Fruit fly (Drosophila melanogaster) whole organism, embryonic: ENCODE data around the gene Dh44.

ENCODE experiments used
- Asciz ChIP-seq: fragments of 200-800 bp; sonication (Bioruptor generic); optimal IDR thresholded peaks from 2 replicates; lab custom pipeline; 2017; ENCODE audit warnings: missing biosample characterization, mild to moderate bottlenecking, missing genetic modification characterization, missing genetic modification reagents
- Awh ChIP-seq: fragments of 200-800 bp; sonication (Bioruptor generic); IDR thresholded peaks from 2 replicates; pipeline ENCODE4, ENCODE4 v1.3.6; 2022; ENCODE audit warnings: missing biosample characterization, missing genetic modification characterization
- CG10543 ChIP-seq: fragments of 200-800 bp; sonication (Bioruptor generic); optimal IDR thresholded peaks from 3 replicates; lab custom pipeline; 2017; ENCODE audit warnings: missing biosample characterization, mild to moderate bottlenecking, missing genetic modification characterization, moderate library complexity
- CG10979 ChIP-seq: fragments of 200-800 bp; sonication (Bioruptor generic); optimal IDR thresholded peaks from 2 replicates; lab custom pipeline; 2018; ENCODE audit warnings: missing biosample characterization, mild to moderate bottlenecking, missing genetic modification characterization, moderate library complexity
- CG12155 ChIP-seq: fragments of 200-800 bp; sonication (Bioruptor generic); optimal IDR thresholded peaks from 3 replicates; lab custom pipeline; 2016; ENCODE audit warnings: missing biosample characterization, missing genetic modification characterization
- CG13775 ChIP-seq: fragments of 200-800 bp; sonication (Bioruptor generic); optimal IDR thresholded peaks from 3 replicates; lab custom pipeline; 2017; ENCODE audit warnings: missing biosample characterization, mild to moderate bottlenecking, missing genetic modification characterization
- CG14667 ChIP-seq: fragments of 200-800 bp; sonication (Bioruptor generic); IDR thresholded peaks from 2 replicates; pipeline ENCODE4 v1.3.6; 2022; ENCODE audit warnings: missing biosample characterization, missing genetic modification characterization
- CG15011 ChIP-seq: fragments of 200-800 bp; sonication (Bioruptor generic); optimal IDR thresholded peaks from 3 replicates; lab custom pipeline; 2018; ENCODE audit warnings: missing biosample characterization, mild to moderate bottlenecking, missing genetic modification characterization
- CG17568 ChIP-seq: fragments of 200-800 bp; sonication (Bioruptor generic); optimal IDR thresholded peaks from 2 replicates; lab custom pipeline; 2018; ENCODE audit warnings: missing biosample characterization, mild to moderate bottlenecking, missing genetic modification characterization, moderate library complexity
- CG2712 ChIP-seq: fragments of 200-800 bp; optimal IDR thresholded peaks from 3 replicates; lab custom pipeline; 2019; ENCODE audit warnings: missing biosample characterization, mild to moderate bottlenecking, missing genetic modification characterization, moderate library complexity
- CG31441 ChIP-seq: fragments of 200-800 bp; sonication (Bioruptor generic); IDR thresholded peaks from 2 replicates; pipeline ENCODE4 v1.3.6; 2022; ENCODE audit warnings: missing biosample characterization, missing genetic modification characterization
- CG32772 ChIP-seq: fragments of 200-800 bp; sonication (Bioruptor generic); IDR thresholded peaks from 2 replicates; pipeline ENCODE4 v1.3.6; 2022; ENCODE audit warnings: missing biosample characterization, missing genetic modification characterization
- CG3281 ChIP-seq: fragments of 200-800 bp; sonication (Bioruptor generic); optimal IDR thresholded peaks from 3 replicates; lab custom pipeline; 2017; ENCODE audit warnings: missing biosample characterization, mild to moderate bottlenecking, missing genetic modification characterization
- CG34224 ChIP-seq: fragments of 200-800 bp; sonication (Bioruptor generic); IDR thresholded peaks from 3 replicates; pipeline ENCODE4 v1.3.6; 2022; ENCODE audit warnings: missing biosample characterization, missing genetic modification characterization; ENCODE audit not compliant: partially characterized antibody
- CG3726 ChIP-seq: fragments of 200-800 bp; sonication (Bioruptor generic); IDR thresholded peaks from 3 replicates; pipeline ENCODE4, ENCODE4 v1.3.6; 2022; ENCODE audit warnings: missing biosample characterization, missing genetic modification characterization
- CG4360 ChIP-seq: fragments of 200-800 bp; sonication (Bioruptor generic); IDR thresholded peaks from 2 replicates; pipeline ENCODE4 v1.3.6; 2022; ENCODE audit warnings: missing biosample characterization, missing genetic modification characterization
- CG43689 ChIP-seq: fragments of 200-800 bp; sonication (Bioruptor generic); IDR thresholded peaks from 2 replicates; pipeline ENCODE4 v1.3.6; 2022; ENCODE audit warnings: missing biosample characterization, missing genetic modification characterization
- CG6254 ChIP-seq: fragments of 200-800 bp; sonication (Bioruptor generic); optimal IDR thresholded peaks from 3 replicates; lab custom pipeline; 2017; ENCODE audit warnings: mild to moderate bottlenecking, missing biosample characterization, missing genetic modification reagents, missing genetic modification characterization
- CG8765 ChIP-seq: fragments of 200-800 bp; sonication (Bioruptor generic); IDR thresholded peaks from 2 replicates; pipeline ENCODE4 v1.3.6; 2022; ENCODE audit warnings: missing biosample characterization, missing genetic modification characterization
- D19B ChIP-seq: fragments of 200-800 bp; sonication (Bioruptor generic); optimal IDR thresholded peaks from 2 replicates; lab custom pipeline; 2017; ENCODE audit warnings: missing biosample characterization, mild to moderate bottlenecking, missing genetic modification characterization
- Dad ChIP-seq: fragments of 200-800 bp; sonication (Bioruptor generic); optimal IDR thresholded peaks from 3 replicates; lab custom pipeline; 2016; ENCODE audit warnings: missing biosample characterization, missing genetic modification characterization
- Dbx ChIP-seq: fragments of 200-800 bp; sonication (Bioruptor generic); IDR thresholded peaks from 3 replicates; pipeline ENCODE4 v1.3.6; 2022; ENCODE audit warnings: missing biosample characterization, missing genetic modification characterization
- Gsc ChIP-seq: fragments of 200-800 bp; sonication (Bioruptor generic); IDR thresholded peaks from 2 replicates; pipeline ENCODE4 v1.3.6; 2022; ENCODE audit warnings: missing biosample characterization, missing genetic modification characterization
- HHEX ChIP-seq: fragments of 200-800 bp; sonication (Bioruptor generic); optimal IDR thresholded peaks from 3 replicates; lab custom pipeline; 2017; ENCODE audit warnings: missing biosample characterization, mild to moderate bottlenecking, missing genetic modification characterization, missing genetic modification reagents
- Kr ChIP-seq: fragments of 200-800 bp; sonication (Bioruptor generic); optimal IDR thresholded peaks from 2 replicates; lab custom pipeline; 2017; ENCODE audit warnings: missing biosample characterization, mild to moderate bottlenecking, missing genetic modification characterization
- Lim3 ChIP-seq: fragments of 200-800 bp; sonication (Bioruptor generic); IDR thresholded peaks from 2 replicates; pipeline ENCODE4 v1.3.6; 2022; ENCODE audit warnings: missing biosample characterization, missing genetic modification characterization
- MTF-1 ChIP-seq: fragments of 200-800 bp; sonication (Bioruptor generic); optimal IDR thresholded peaks from 2 replicates; lab custom pipeline; 2018; ENCODE audit warnings: missing biosample characterization, mild to moderate bottlenecking, missing genetic modification characterization, borderline replicate concordance
- Med ChIP-seq: fragments of 200-800 bp; sonication (Bioruptor generic); peaks from one replicate; lab custom pipeline; 2016; ENCODE audit warnings: missing biosample characterization, missing genetic modification characterization, mild to moderate bottlenecking, inconsistent platforms, moderate library complexity
- Meics ChIP-seq: fragments of 200-800 bp; sonication (Bioruptor generic); optimal IDR thresholded peaks from 2 replicates; lab custom pipeline; 2017; ENCODE audit warnings: missing biosample characterization, mild to moderate bottlenecking, missing genetic modification characterization
- Myb ChIP-seq: fragments of 200-800 bp; sonication (Bioruptor generic); optimal IDR thresholded peaks from 2 replicates; lab custom pipeline; 2016; ENCODE audit warnings: missing biosample characterization, missing genetic modification characterization
- Oli ChIP-seq: fragments of 200-800 bp; sonication (Bioruptor generic); optimal IDR thresholded peaks from 2 replicates; lab custom pipeline; 2018; ENCODE audit warnings: missing biosample characterization, mild to moderate bottlenecking, missing genetic modification characterization, moderate library complexity
- Ravus ChIP-seq: fragments of 200-800 bp; sonication (Bioruptor generic); IDR thresholded peaks from 2 replicates; pipeline ENCODE4 v1.3.6; 2022; ENCODE audit warnings: missing biosample characterization, missing genetic modification characterization
- YL-1 ChIP-seq: fragments of 200-800 bp; sonication (Bioruptor generic); optimal IDR thresholded peaks from 3 replicates; lab custom pipeline; 2017; ENCODE audit warnings: missing biosample characterization, mild to moderate bottlenecking, missing genetic modification characterization
- ac ChIP-seq: fragments of 200-800 bp; sonication (Bioruptor generic); optimal IDR thresholded peaks from 3 replicates; lab custom pipeline; 2017; ENCODE audit warnings: missing biosample characterization, mild to moderate bottlenecking, missing genetic modification characterization
- ase ChIP-seq: fragments of 200-800 bp; sonication (Bioruptor generic); IDR thresholded peaks from 3 replicates; pipeline ENCODE4 v1.3.6; 2022; ENCODE audit warnings: missing biosample characterization, missing genetic modification characterization
- cato ChIP-seq: fragments of 200-800 bp; sonication (Bioruptor generic); optimal IDR thresholded peaks from 2 replicates; lab custom pipeline; 2016; ENCODE audit warnings: missing biosample characterization, missing genetic modification characterization, borderline replicate concordance
- caup ChIP-seq: fragments of 200-800 bp; sonication (Bioruptor generic); optimal IDR thresholded peaks from 3 replicates; lab custom pipeline; 2017; ENCODE audit warnings: missing biosample characterization, mild to moderate bottlenecking, missing genetic modification characterization, moderate library complexity; ENCODE audit not compliant: severe bottlenecking
- chm ChIP-seq: fragments of 200-800 bp; sonication (Bioruptor generic); IDR thresholded peaks from 2 replicates; pipeline ENCODE4 v1.3.6; 2022; ENCODE audit warnings: missing biosample characterization, missing genetic modification characterization
- danr ChIP-seq: fragments of 200-800 bp; sonication (Bioruptor generic); IDR thresholded peaks from 2 replicates; pipeline ENCODE4 v1.3.6; 2022; ENCODE audit warnings: missing biosample characterization, missing genetic modification characterization
- eve ChIP-seq, 2 experiments: fragments of >200 bp; optimal IDR thresholded peaks; 2 replicates each; lab custom pipeline; 2017; ENCODE audit warnings: missing biosample characterization in 2 of 2, missing genetic modification characterization in 2 of 2
- fru ChIP-seq: fragments of >200 bp; optimal IDR thresholded peaks from 2 replicates; lab custom pipeline; 2017
- fu2 ChIP-seq: fragments of 200-800 bp; sonication (Bioruptor generic); optimal IDR thresholded peaks from 2 replicates; lab custom pipeline; 2016; ENCODE audit warnings: missing biosample characterization, missing genetic modification characterization
- gcm ChIP-seq: fragments of 200-800 bp; sonication (Bioruptor generic); optimal IDR thresholded peaks from 2 replicates; lab custom pipeline; 2019; ENCODE audit warnings: missing biosample characterization, mild to moderate bottlenecking, missing genetic modification characterization, moderate library complexity
- grau ChIP-seq: fragments of 200-800 bp; optimal IDR thresholded peaks from 3 replicates; lab custom pipeline; 2019; ENCODE audit warnings: missing biosample characterization, mild to moderate bottlenecking, missing genetic modification characterization, moderate library complexity
- hbn ChIP-seq: fragments of 200-800 bp; sonication (Bioruptor generic); IDR thresholded peaks from 2 replicates; pipeline ENCODE4 v1.3.6; 2022; ENCODE audit warnings: missing biosample characterization, missing genetic modification characterization; ENCODE audit not compliant: partially characterized antibody
- klu ChIP-seq: fragments of 200-800 bp; sonication (Bioruptor generic); IDR thresholded peaks from 2 replicates; pipeline ENCODE4 v1.3.6; 2022; ENCODE audit warnings: missing biosample characterization, missing genetic modification characterization
- lola ChIP-seq, 3 experiments: fragments of >200 bp in 2 of 3; fragments of 200-800 bp in 1 of 3; sonication (Bioruptor generic) in 1 of 3; optimal IDR thresholded peaks; 2 replicates each; lab custom pipeline; 2017 to 2019; ENCODE audit warnings: missing biosample characterization in 3 of 3, missing genetic modification characterization in 3 of 3, mild to moderate bottlenecking in 1 of 3, moderate library complexity in 1 of 3
- luna ChIP-seq: fragments of 200-800 bp; sonication (Bioruptor generic); optimal IDR thresholded peaks from 2 replicates; lab custom pipeline; 2016; ENCODE audit warnings: missing biosample characterization, missing genetic modification characterization
- nau ChIP-seq: fragments of 200-800 bp; sonication (Bioruptor generic); optimal IDR thresholded peaks from 3 replicates; lab custom pipeline; 2017; ENCODE audit warnings: missing biosample characterization, mild to moderate bottlenecking, missing genetic modification characterization, missing genetic modification reagents
- nom ChIP-seq: fragments of 200-800 bp; sonication (Bioruptor generic); optimal IDR thresholded peaks from 2 replicates; lab custom pipeline; 2017; ENCODE audit warnings: missing biosample characterization, missing genetic modification characterization, mild to moderate bottlenecking, moderate library complexity, missing genetic modification reagents
- sima ChIP-seq: fragments of 200-800 bp; sonication (Bioruptor generic); optimal IDR thresholded peaks from 2 replicates; lab custom pipeline; 2016; ENCODE audit warnings: missing biosample characterization, missing genetic modification characterization
- yki ChIP-seq: fragments of >200 bp; optimal IDR thresholded peaks from 3 replicates; lab custom pipeline; 2018

Dh44 gene

DNA sequence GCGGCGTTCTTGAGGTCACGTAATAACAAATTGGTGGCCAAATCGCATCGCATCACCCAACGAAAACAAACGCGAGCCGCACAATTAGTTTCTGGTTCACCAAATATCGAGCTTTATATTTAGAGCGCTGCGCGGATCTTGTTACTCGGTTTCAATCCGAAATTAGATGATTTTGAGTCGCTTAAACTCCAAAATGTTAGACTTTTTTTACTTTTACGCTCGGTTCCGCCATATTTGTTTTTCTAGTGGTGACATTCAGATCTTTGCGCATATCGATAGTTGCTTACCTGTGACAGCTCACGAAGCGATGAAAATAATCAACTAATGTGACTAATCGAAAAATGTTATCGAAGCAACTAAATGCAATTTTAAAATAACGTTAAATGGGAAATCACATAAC, 621 bp upstream of the Dh44 start, which contains the start of gene Scm:
Gene Scm, minus strand, starts transcription at position 251 of the 400 bp plus-strand sequence.
- TF ChIP-seq CG2712 (tag; lab: Kevin White, UChicago) (peak; percentile 47), CG14667 (GFP tag; lab: Robert Waterston, UW) (no peak), Lim3 (GFP tag; lab: Robert Waterston, UW) (no peak), nau (GFP tag; lab: Kevin White, UChicago) (no peak), CG10543 (GFP tag; lab: Kevin White, UChicago) (no peak), Dad (no peak), cato (GFP tag; lab: Kevin White, UChicago) (no peak), CG12155 (GFP tag; lab: Kevin White, UChicago) (no peak), CG3726 (GFP tag; lab: Robert Waterston, UW) (no peak), caup (GFP tag; lab: Kevin White, UChicago) (no peak), CG6254 (GFP tag; lab: Kevin White, UChicago) (no peak), sima (GFP tag; lab: Kevin White, UChicago) (no peak), CG15011 (no peak), Myb (GFP tag; lab: Kevin White, UChicago) (peak; percentile 94), D19B (GFP tag; lab: Kevin White, UChicago) (no peak), gcm (GFP tag; lab: Kevin White, UChicago) (no peak), Kr (GFP tag; lab: Kevin White, UChicago) (no peak), fu2 (GFP tag; lab: Kevin White, UChicago) (no peak), Asciz (GFP tag; lab: Kevin White, UChicago) (no peak), klu (no peak), danr (GFP tag; lab: Robert Waterston, UW) (no peak), CG3281 (GFP tag; lab: Kevin White, UChicago) (no peak), eve (GFP tag; optimal IDR thresholded peaks at IDR 0.05; lab: Kevin White, UChicago) (no peak), hbn (GFP tag; lab: Robert Waterston, UW) (peak; percentile 92), MTF-1 (GFP tag; lab: Kevin White, UChicago) (no peak), Awh (GFP tag; lab: Robert Waterston, UW) (no peak), grau (tag; lab: Kevin White, UChicago) (no peak), yki (lab: Kevin White, UChicago) (no peak), ac (no peak), HHEX (no peak), fru (lab: Kevin White, UChicago) (no peak), CG34224 (GFP tag; lab: Robert Waterston, UW) (peak; percentile 91), Dbx (GFP tag; lab: Robert Waterston, UW) (no peak), luna (GFP tag; lab: Kevin White, UChicago) (no peak), CG32772 (no peak), CG13775 (GFP tag; lab: Kevin White, UChicago) (peak; percentile 1), YL-1 (GFP tag; lab: Kevin White, UChicago) (peak; percentile 94), CG10979 (no peak), CG31441 (GFP tag; lab: Robert Waterston, UW) (no peak), Meics (GFP tag; lab: Kevin White, UChicago) (no peak), Med (GFP tag; lab: Kevin White, UChicago) (peak; percentile 58), CG8765 (GFP tag; lab: Robert Waterston, UW) (no peak), CG43689 (GFP tag; lab: Robert Waterston, UW) (no peak), CG17568 (GFP tag; lab: Kevin White, UChicago) (no peak), lola (GFP tag; optimal IDR thresholded peaks at IDR 0.05; lab: Kevin White, UChicago) (no peak), Ravus (GFP tag; lab: Robert Waterston, UW) (no peak), Gsc (GFP tag; lab: Robert Waterston, UW) (no peak), chm (no peak), nom (GFP tag; lab: Kevin White, UChicago) (no peak), Oli (no peak), CG4360 (no peak), ase (no peak)
